Worm (Caenorhabditis elegans): Measurements from ENCODE around the gene twk-34.
A peak's percentile ranks its signal among the peaks of the same experiment; 100 is the strongest.

Gene twk-34

DNA sequence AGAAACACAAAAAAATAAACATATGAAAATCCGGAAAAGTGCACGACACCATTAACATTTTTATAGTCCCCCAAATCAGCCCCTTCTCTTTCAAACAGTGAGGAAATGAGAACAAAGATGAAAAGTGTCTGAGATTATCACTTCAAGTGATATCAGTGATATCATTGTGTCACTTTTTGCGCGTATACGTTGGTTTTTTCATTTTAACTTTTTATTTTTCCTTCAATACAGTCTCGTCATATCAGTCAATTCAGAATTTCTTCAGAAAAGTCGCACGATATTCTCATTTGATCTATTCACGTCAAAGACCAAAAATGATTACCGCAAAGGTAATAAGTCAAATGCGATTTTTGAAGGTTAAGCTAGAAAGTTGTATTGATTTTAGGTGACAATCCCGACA lies at the start of gene twk-34:
Gene twk-34 (plus strand): TSS at position 216 of the 400 bp plus-strand sequence.
- TF ChIP-seq elt-3 (tag; optimal IDR thresholded peaks at IDR 0.05): peak in 1 of 3 experiments; percentile 52
- no peak for TF ChIP-seq R02D3.7 (tag; optimal IDR thresholded peaks at IDR 0.05)

- TF ChIP-seq elt-2 (tag; optimal IDR thresholded peaks at IDR 0.05): peak; percentile 16
- peak; percentile 1 for TF ChIP-seq egl-5 (tag; optimal IDR thresholded peaks at IDR 0.05)
- no peak for TF ChIP-seq R02D3.7 (tag; optimal IDR thresholded peaks at IDR 0.05)
Observed at ce11 chrV:15658262-15659060, 46.3 kb upstream of the twk-34 start.

- TF ChIP-seq nfya-1 (tag; optimal IDR thresholded peaks at IDR 0.05; ENCODE audit: insufficient read depth) (no peak), ceh-9 (tag; optimal IDR thresholded peaks at IDR 0.05) (no peak), lsy-12 (tag; optimal IDR thresholded peaks at IDR 0.05) (no peak), nhr-23 (tag; optimal IDR thresholded peaks at IDR 0.05) (peak; percentile 79), nhr-25 (tag; optimal IDR thresholded peaks at IDR 0.05) (peak; percentile 99), elt-1 (tag; optimal IDR thresholded peaks at IDR 0.05) (peak; percentile 98)
Observed at ce11 chrV:15661003-15661402, 43.8 kb upstream of the twk-34 start.

- TF ChIP-seq hmg-11 (tag; optimal IDR thresholded peaks at IDR 0.05) (no peak), nhr-28 (tag; optimal IDR thresholded peaks at IDR 0.05) (no peak), elt-1 (tag; optimal IDR thresholded peaks at IDR 0.05) (no peak), mdl-1 (tag; optimal IDR thresholded peaks at IDR 0.05) (no peak), elt-2 (tag; optimal IDR thresholded peaks at IDR 0.05) (no peak), nhr-237 (tag; optimal IDR thresholded peaks at IDR 0.05) (no peak), tbx-2 (tag; optimal IDR thresholded peaks at IDR 0.05) (no peak), nhr-25 (tag; optimal IDR thresholded peaks at IDR 0.05) (no peak), elt-3 (tag; optimal IDR thresholded peaks at IDR 0.05) (no peak), unc-39 (tag; optimal IDR thresholded peaks at IDR 0.05) (no peak), pha-4 (tag; optimal IDR thresholded peaks at IDR 0.05) (no peak), nhr-23 (tag; optimal IDR thresholded peaks at IDR 0.05) (no peak), snpc-4 (tag; optimal IDR thresholded peaks at IDR 0.05) (no peak), nhr-12 (tag; optimal IDR thresholded peaks at IDR 0.05) (no peak), fos-1 (tag; optimal IDR thresholded peaks at IDR 0.05) (no peak), nhr-77 (tag; optimal IDR thresholded peaks at IDR 0.05) (no peak), ceh-16 (tag; optimal IDR thresholded peaks at IDR 0.05) (no peak)
Observed at ce11 chrV:15661580-15661979, 43.2 kb upstream of the twk-34 start.

ce11 chrV:15664053-15664661 lies 40.6 kb upstream of the twk-34 start:
- TF ChIP-seq eor-1 (tag; optimal IDR thresholded peaks at IDR 0.05) (no peak), elt-3 (tag; optimal IDR thresholded peaks at IDR 0.05) (no peak), ZK546.5 (tag; optimal IDR thresholded peaks at IDR 0.05) (no peak), mdl-1 (tag; optimal IDR thresholded peaks at IDR 0.05) (no peak), nhr-237 (tag; optimal IDR thresholded peaks at IDR 0.05) (no peak), egl-5 (tag; optimal IDR thresholded peaks at IDR 0.05) (no peak), tbx-2 (tag; optimal IDR thresholded peaks at IDR 0.05) (no peak), ceh-9 (tag; optimal IDR thresholded peaks at IDR 0.05) (no peak), unc-39 (tag; optimal IDR thresholded peaks at IDR 0.05) (no peak), nhr-43 (tag; optimal IDR thresholded peaks at IDR 0.05; ENCODE audit: poor library complexity, severe bottlenecking) (peak; percentile 1), nhr-23 (tag; optimal IDR thresholded peaks at IDR 0.05) (peak; percentile 17), zag-1 (tag; optimal IDR thresholded peaks at IDR 0.05) (no peak), ceh-16 (tag; optimal IDR thresholded peaks at IDR 0.05) (no peak), fkh-10 (GFP tag; optimal IDR thresholded peaks at IDR 0.05) (no peak), mml-1 (tag; optimal IDR thresholded peaks at IDR 0.05) (no peak), daf-12 (tag; optimal IDR thresholded peaks at IDR 0.05) (no peak), nhr-28 (tag; optimal IDR thresholded peaks at IDR 0.05) (no peak), nhr-12 (tag; optimal IDR thresholded peaks at IDR 0.05) (no peak), pqm-1 (tag; optimal IDR thresholded peaks at IDR 0.05) (no peak), jun-1 (tag; optimal IDR thresholded peaks at IDR 0.05) (no peak), lsy-12 (tag; optimal IDR thresholded peaks at IDR 0.05) (no peak), elt-1 (tag; optimal IDR thresholded peaks at IDR 0.05) (peak; percentile 94), nhr-76 (tag; optimal IDR thresholded peaks at IDR 0.05) (no peak), ceh-28 (tag; optimal IDR thresholded peaks at IDR 0.05) (no peak), lin-15B (tag; optimal IDR thresholded peaks at IDR 0.05) (no peak), egl-27 (tag; optimal IDR thresholded peaks at IDR 0.05) (no peak), lin-39 (tag; optimal IDR thresholded peaks at IDR 0.05) (no peak), R02D3.7 (tag; optimal IDR thresholded peaks at IDR 0.05) (no peak), nhr-67 (tag; optimal IDR thresholded peaks at IDR 0.05) (no peak), nhr-11 (tag; optimal IDR thresholded peaks at IDR 0.05) (no peak), snpc-4 (tag; optimal IDR thresholded peaks at IDR 0.05) (no peak), aly-2 (tag; optimal IDR thresholded peaks at IDR 0.05) (no peak), elt-2 (tag; optimal IDR thresholded peaks at IDR 0.05) (peak; percentile 50), ama-1 (optimal IDR thresholded peaks at IDR 0.05) (peak; percentile 29), fkh-2 (tag; optimal IDR thresholded peaks at IDR 0.05) (no peak), nhr-77 (tag; optimal IDR thresholded peaks at IDR 0.05) (no peak)

Data from whole organism, L3 larva.